Worm (Caenorhabditis elegans): Measurements from ENCODE around the gene Y53F4B.25.

Gene Y53F4B.25

ce11 chrII:15165681-15166235, 29.8 kb downstream of the Y53F4B.25 start, which contains the start of gene gst-27:
TSS of gene gst-27 (minus strand) at chrII:15165731.
- TF ChIP-seq hlh-30 (tag; optimal IDR thresholded peaks at IDR 0.05; ENCODE audit: insufficient read depth) (peak; percentile 76), spr-1 (tag; optimal IDR thresholded peaks at IDR 0.05) (peak; percentile 78), ctbp-1 (GFP tag; IDR thresholded peaks at IDR 0.05) (peak; percentile 85), nhr-48 (tag; optimal IDR thresholded peaks at IDR 0.05) (peak; percentile 69), cey-2 (tag; optimal IDR thresholded peaks at IDR 0.05; ENCODE audit: borderline replicate concordance, insufficient read depth) (no peak), Y105C5A.15 (GFP tag; IDR thresholded peaks at IDR 0.05) (peak; percentile 87; the same call in 1 of the 2 replicates), mxl-3 (GFP tag; optimal IDR thresholded peaks at IDR 0.05) (peak; percentile 81), D1046.2 (GFP tag; IDR thresholded peaks at IDR 0.05) (0 out of 2 replicates have a peak, but pooled peaks have one; percentile 45), T26A8.4 (GFP tag; IDR thresholded peaks at IDR 0.05) (peak; percentile 85), zfp-3 (GFP tag; conservative IDR thresholded peaks at IDR 0.05) (peak; percentile 41; the same call in 1 of the 2 replicates), zip-11 (GFP tag; IDR thresholded peaks at IDR 0.05) (0 out of 2 replicates have a peak, but pooled peaks have one; percentile 39), nhr-111 (GFP tag; optimal IDR thresholded peaks at IDR 0.05) (peak; percentile 50), dmd-8 (GFP tag; IDR thresholded peaks at IDR 0.05) (peak; percentile 89), ZK546.5 (tag; optimal IDR thresholded peaks at IDR 0.05) (no peak), hlh-11 (tag; optimal IDR thresholded peaks at IDR 0.05) (peak; percentile 82), ztf-7 (tag; optimal IDR thresholded peaks at IDR 0.05) (peak; percentile 69), egl-43 (GFP tag; IDR thresholded peaks at IDR 0.05) (peak; percentile 97), daf-19 (GFP tag; conservative IDR thresholded peaks at IDR 0.05) (peak; percentile 80), nhr-6 (tag; optimal IDR thresholded peaks at IDR 0.05) (peak; percentile 40), nhr-77 (tag; optimal IDR thresholded peaks at IDR 0.05) (peak; percentile 93), F44E2.7 (GFP tag; IDR thresholded peaks at IDR 0.05) (peak; percentile 60; the same call in 1 of the 2 replicates), lir-3 (tag; optimal IDR thresholded peaks at IDR 0.05) (peak; percentile 81), mes-2 (tag; optimal IDR thresholded peaks at IDR 0.05; ENCODE audit: poor library complexity, severe bottlenecking) (peak; percentile 86), aha-1 (tag) (peak; percentile 99), lin-13 (GFP tag; optimal IDR thresholded peaks at IDR 0.05) (peak; percentile 88), ceh-20 (GFP tag; IDR thresholded peaks at IDR 0.05) (peak; percentile 76), snpc-1.2 (GFP tag; IDR thresholded peaks at IDR 0.05) (peak; percentile 88), attf-4 (tag; optimal IDR thresholded peaks at IDR 0.05) (no peak), zag-1 (tag; optimal IDR thresholded peaks at IDR 0.05) (no peak), unc-39 (tag; optimal IDR thresholded peaks at IDR 0.05) (no peak), ceh-28 (tag; optimal IDR thresholded peaks at IDR 0.05) (no peak), lin-29 (GFP tag; IDR thresholded peaks at IDR 0.05) (peak; percentile 62; the same call in 1 of the 2 replicates), pha-4 (GFP tag; IDR thresholded peaks at IDR 0.05) (peak; percentile 91), pha-4 (tag; optimal IDR thresholded peaks at IDR 0.05) (no peak), lin-39 (tag; optimal IDR thresholded peaks at IDR 0.05) (no peak), daf-12 (tag; optimal IDR thresholded peaks at IDR 0.05) (no peak), unc-130 (GFP tag; optimal IDR thresholded peaks at IDR 0.05) (peak; percentile 64), snpc-4 (tag; optimal IDR thresholded peaks at IDR 0.05) (peak; percentile 10), set-16 (GFP tag; IDR thresholded peaks at IDR 0.05) (peak; percentile 60; the same call in 1 of the 2 replicates), F10B5.3 (tag; optimal IDR thresholded peaks at IDR 0.05) (peak; percentile 62), rbr-2 (tag; optimal IDR thresholded peaks at IDR 0.05) (peak; percentile 77), lim-7 (GFP tag; IDR thresholded peaks at IDR 0.05) (peak; percentile 92), madf-5 (GFP tag; IDR thresholded peaks at IDR 0.05) (peak; percentile 43 to 93; a peak in 2 of 4 replicates), R02D3.7 (tag; optimal IDR thresholded peaks at IDR 0.05) (peak; percentile 33), mep-1 (tag; optimal IDR thresholded peaks at IDR 0.05) (peak; percentile 92), fos-1 (tag; optimal IDR thresholded peaks at IDR 0.05) (no peak), dmd-9 (GFP tag; IDR thresholded peaks at IDR 0.05) (peak; percentile 78), nhr-25 (tag; optimal IDR thresholded peaks at IDR 0.05; ENCODE audit: borderline replicate concordance, insufficient read depth) (peak; percentile 43), php-3 (GFP tag; IDR thresholded peaks at IDR 0.05) (peak; percentile 74), dve-1 (tag; optimal IDR thresholded peaks at IDR 0.05; ENCODE audit: insufficient read depth) (peak; percentile 91)

All from whole organism, L4 larva.